Fruit fly (Drosophila melanogaster): Measurements from ENCODE around the gene Zw10.

Zw10 gene

dm6 chrX:2589446-2590038 is 14.5 kb upstream of the Zw10 start (continued):
- TF ChIP-seq CG15514 (GFP tag; optimal IDR thresholded peaks at IDR 0.05): peak; percentile 88
- TF ChIP-seq HmgD (GFP tag; optimal IDR thresholded peaks at IDR 0.05): peak; percentile 96
- peak; percentile 65 for TF ChIP-seq CG12236 (GFP tag; optimal IDR thresholded peaks at IDR 0.05)
- TF ChIP-seq CG13775 (GFP tag; optimal IDR thresholded peaks at IDR 0.05): peak; percentile 88
- peak; percentile 88 for TF ChIP-seq Abd-B (GFP tag; optimal IDR thresholded peaks at IDR 0.05)
- no peak for TF ChIP-seq stwl (tag; optimal IDR thresholded peaks at IDR 0.05)
- peak; percentile 97 for TF ChIP-seq CG32532 (GFP tag; IDR thresholded peaks at IDR 0.05)
- peak; percentile 78 for TF ChIP-seq ftz-f1 (GFP tag; optimal IDR thresholded peaks at IDR 0.05)
- peak; percentile 73 for TF ChIP-seq odd (GFP tag; optimal IDR thresholded peaks at IDR 0.05)
- TF ChIP-seq hkb (optimal IDR thresholded peaks at IDR 0.05): no peak
- peak; percentile 91 for TF ChIP-seq hkb (GFP tag; IDR thresholded peaks at IDR 0.05)
- peak; percentile 98 for TF ChIP-seq slbo (GFP tag; IDR thresholded peaks at IDR 0.05)
- TF ChIP-seq fu2 (GFP tag; optimal IDR thresholded peaks at IDR 0.05): peak; percentile 96
- peak; percentile 86 for TF ChIP-seq Nf-YA (GFP tag; IDR thresholded peaks at IDR 0.05)
- peak; percentile 79 for TF ChIP-seq CG3065 (GFP tag; optimal IDR thresholded peaks at IDR 0.05)
- peak; percentile 92 for TF ChIP-seq HHEX (GFP tag; optimal IDR thresholded peaks at IDR 0.05)
- TF ChIP-seq dmrt99B (tag; optimal IDR thresholded peaks at IDR 0.05): peak; percentile 92
- peak; percentile 93 for TF ChIP-seq eyg (GFP tag; optimal IDR thresholded peaks at IDR 0.05)
- TF ChIP-seq CG2116 (GFP tag; optimal IDR thresholded peaks at IDR 0.05): peak; percentile 15
- peak; percentile 54 for TF ChIP-seq Nf-YB (GFP tag; optimal IDR thresholded peaks at IDR 0.05)
- TF ChIP-seq nmo (GFP tag; optimal IDR thresholded peaks at IDR 0.05): peak; percentile 83
- TF ChIP-seq ham (GFP tag; IDR thresholded peaks at IDR 0.05): peak; percentile 86
- TF ChIP-seq Ssrp (tag; optimal IDR thresholded peaks at IDR 0.05): peak; percentile 84
- peak; percentile 87 for TF ChIP-seq jigr1 (GFP tag; IDR thresholded peaks at IDR 0.05)
- TF ChIP-seq MTF-1 (GFP tag; optimal IDR thresholded peaks at IDR 0.05; ENCODE audit: borderline replicate concordance): peak; percentile 76
- TF ChIP-seq NFAT (GFP tag; IDR thresholded peaks at IDR 0.05): peak; percentile 98
- peak; percentile 83 for TF ChIP-seq gce (GFP tag; IDR thresholded peaks at IDR 0.05)
- peak; percentile 93 for TF ChIP-seq so (GFP tag; IDR thresholded peaks at IDR 0.05)
- peak; percentile 70; the same call in 2 of the 3 replicates for TF ChIP-seq C15 (GFP tag; IDR thresholded peaks at IDR 0.05)
- peak; percentile 95 for TF ChIP-seq HmgZ (tag; optimal IDR thresholded peaks at IDR 0.05)
- peak; percentile 92 for TF ChIP-seq Bteb2 (GFP tag; optimal IDR thresholded peaks at IDR 0.05)
- TF ChIP-seq gro (GFP tag; optimal IDR thresholded peaks at IDR 0.05): peak; percentile 96
- TF ChIP-seq CG9727 (GFP tag; optimal IDR thresholded peaks at IDR 0.05): peak; percentile 89
- TF ChIP-seq Doc3 (GFP tag; IDR thresholded peaks at IDR 0.05; ENCODE audit: partially characterized antibody): no peak
- TF ChIP-seq tap (tag; optimal IDR thresholded peaks at IDR 0.05): peak; percentile 71

dm6 chrX:2590607-2591006 is 13.4 kb upstream of the Zw10 start:
- TF ChIP-seq CG10543 (GFP tag; optimal IDR thresholded peaks at IDR 0.05): peak; percentile 57
- no peak for TF ChIP-seq kni (GFP tag; optimal IDR thresholded peaks at IDR 0.05)
- no peak for TF ChIP-seq run (tag; optimal IDR thresholded peaks at IDR 0.05)
- TF ChIP-seq CG3281 (GFP tag; optimal IDR thresholded peaks at IDR 0.05): no peak
- no peak for TF ChIP-seq CG9437 (GFP tag; optimal IDR thresholded peaks at IDR 0.05)
- no peak for TF ChIP-seq nom (GFP tag; optimal IDR thresholded peaks at IDR 0.05)
- TF ChIP-seq CG4730 (GFP tag; IDR thresholded peaks at IDR 0.05): no peak
- TF ChIP-seq BtbVII (GFP tag; optimal IDR thresholded peaks at IDR 0.05): no peak
- peak in 1 of 2 experiments; percentile 40 for TF ChIP-seq Pdp1 (GFP tag; optimal IDR thresholded peaks at IDR 0.05)
- TF ChIP-seq E2f1 (GFP tag; IDR thresholded peaks at IDR 0.05): no peak
- no peak for TF ChIP-seq CG3407 (GFP tag; optimal IDR thresholded peaks at IDR 0.05)
- TF ChIP-seq CG9932 (GFP tag; IDR thresholded peaks at IDR 0.05): no peak
- no peak for TF ChIP-seq CG8290 (GFP tag; optimal IDR thresholded peaks at IDR 0.05)
- no peak for TF ChIP-seq CG8290 (tag; optimal IDR thresholded peaks at IDR 0.05)
- peak; percentile 39 for TF ChIP-seq mirr (GFP tag; optimal IDR thresholded peaks at IDR 0.05)
- no peak for TF ChIP-seq CG30431 (GFP tag; optimal IDR thresholded peaks at IDR 0.05)
- TF ChIP-seq grn (GFP tag; optimal IDR thresholded peaks at IDR 0.05): peak; percentile 54
- no peak for TF ChIP-seq CG4328 (GFP tag; optimal IDR thresholded peaks at IDR 0.05)
